Worm (Caenorhabditis elegans): ENCODE measurements around the gene F02D8.4.
A peak's percentile ranks its signal among the peaks of the same experiment; 100 is the strongest.
"Not testable (repeated sequence)": the region's sequence is repeated elsewhere in the genome, so short reads cannot be mapped to it uniquely, and the experiment has no call there.

The F02D8.4 gene

DNA sequence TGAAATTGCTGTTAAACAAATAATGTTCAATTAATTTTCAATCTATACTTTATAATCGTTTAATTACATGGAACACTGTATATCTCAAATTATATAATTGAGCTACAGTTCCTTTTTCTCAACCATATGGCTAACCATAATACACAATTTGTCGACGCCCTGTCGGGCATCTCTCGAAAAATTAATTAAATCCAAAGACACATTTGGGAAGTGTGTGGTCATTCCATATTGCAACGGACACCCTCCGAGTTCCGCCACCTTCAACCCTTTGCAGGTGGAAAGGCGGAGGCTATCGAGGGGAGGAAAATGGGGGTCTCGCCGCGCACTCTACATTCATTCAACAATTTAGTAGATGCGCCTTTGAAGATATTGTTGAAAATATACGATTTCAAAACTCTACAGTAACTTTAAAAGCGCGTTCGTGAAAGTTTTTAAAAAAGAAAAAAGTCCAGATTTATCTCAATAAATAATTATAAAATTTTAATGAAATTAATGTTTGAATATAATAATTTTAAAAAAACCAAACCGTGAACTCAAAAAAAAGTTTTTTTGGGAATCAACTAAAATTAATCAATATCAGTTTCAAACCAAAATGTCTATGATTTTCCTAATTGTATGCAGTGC, 44.3 kb downstream of the F02D8.4 start, which contains the start of gene F14H8.8:
TSS of gene F14H8.8 (plus strand) at position 574 of the 624 bp plus-strand sequence.
- no peak for TF ChIP-seq dmd-6 (GFP tag; IDR thresholded peaks at IDR 0.05)
- peak; percentile 60 for TF ChIP-seq lin-38 (GFP tag; IDR thresholded peaks at IDR 0.05)
- TF ChIP-seq daf-19 (GFP tag; conservative IDR thresholded peaks at IDR 0.05) = no peak
- peak; percentile 80 for TF ChIP-seq F49E8.2 (tag; optimal IDR thresholded peaks at IDR 0.05; ENCODE audit: borderline replicate concordance)
- TF ChIP-seq nhr-6 (tag; optimal IDR thresholded peaks at IDR 0.05) = peak; percentile 41
- TF ChIP-seq egl-43 (GFP tag; IDR thresholded peaks at IDR 0.05) = 0 out of 2 replicates have a peak, but pooled peaks have one; percentile 39
- peak; percentile 36 for TF ChIP-seq unc-130 (GFP tag; optimal IDR thresholded peaks at IDR 0.05)
- no peak for TF ChIP-seq mxl-3 (GFP tag; optimal IDR thresholded peaks at IDR 0.05)
- TF ChIP-seq duxl-1 (tag; optimal IDR thresholded peaks at IDR 0.05; ENCODE audit: poor library complexity) = peak; percentile 9
- TF ChIP-seq Y48G9A.11 (GFP tag; IDR thresholded peaks at IDR 0.05) = peak; percentile 49; the same call in 1 of the 2 replicates
- no peak for TF ChIP-seq lin-39 (tag; optimal IDR thresholded peaks at IDR 0.05)
- peak; percentile 77 for TF ChIP-seq snpc-4 (tag; optimal IDR thresholded peaks at IDR 0.05)
- TF ChIP-seq T26A8.4 (GFP tag; IDR thresholded peaks at IDR 0.05) = peak; percentile 63; the same call in 1 of the 2 replicates
- TF ChIP-seq arid-1 (GFP tag; conservative IDR thresholded peaks at IDR 0.05) = peak; percentile 31; the same call in 1 of the 2 replicates
- TF ChIP-seq snpc-1.2 (GFP tag; IDR thresholded peaks at IDR 0.05) = peak; percentile 77

DNA sequence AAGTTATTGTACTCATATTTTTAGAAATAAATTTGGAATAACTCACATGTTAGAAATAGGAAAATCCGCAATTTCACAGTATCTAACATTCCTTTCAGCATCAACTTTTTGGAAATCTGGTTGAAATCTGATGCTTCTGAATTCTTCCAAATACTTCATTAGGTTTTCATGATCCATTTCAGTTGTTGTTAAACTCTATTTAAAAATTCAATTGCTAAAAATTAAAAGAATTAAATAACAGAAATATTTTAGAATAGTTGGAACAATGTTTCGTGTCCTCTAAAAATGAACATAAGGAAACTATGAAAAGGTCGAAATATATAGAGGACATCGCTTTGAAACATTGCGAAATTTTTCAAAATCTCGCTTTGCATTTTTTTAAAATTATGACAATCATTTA, 46.7 kb downstream of the F02D8.4 start, which contains the start of gene cng-1:
TSS of gene cng-1 (minus strand) at position 101 of the 400 bp plus-strand sequence.
- not testable (repeated sequence) for TF ChIP-seq unc-62 (GFP tag; optimal IDR thresholded peaks at IDR 0.05 in 1 of 2); unc-62 (tag; optimal IDR thresholded peaks at IDR 0.05); ceh-32 (tag; optimal IDR thresholded peaks at IDR 0.05; ENCODE audit: poor library complexity); attf-4 (tag; optimal IDR thresholded peaks at IDR 0.05)

DNA sequence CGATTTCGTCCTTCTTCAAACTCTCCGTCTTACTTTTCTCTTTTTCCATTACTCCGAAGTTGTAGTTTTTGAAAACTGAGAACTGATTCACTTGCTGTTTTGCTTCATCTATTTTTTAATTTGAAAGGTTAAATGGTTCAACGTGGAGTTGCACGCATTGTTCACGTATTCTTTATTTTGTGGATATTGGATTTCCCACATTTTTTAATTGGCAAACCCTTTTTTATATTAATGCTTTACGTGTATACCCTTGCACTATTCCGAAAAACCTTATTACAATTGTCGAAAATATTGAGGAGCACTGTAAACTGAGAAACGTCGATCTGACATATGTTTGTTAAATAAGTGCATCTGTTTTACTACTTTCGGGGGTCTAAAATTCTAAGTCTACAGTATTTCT, 52.1 kb downstream of the F02D8.4 start, which contains the start of gene melo-3:
TSS of gene melo-3 (minus strand) at position 101 of the 400 bp plus-strand sequence.
- TF ChIP-seq unc-39, zag-1, nhr-102 (tag; optimal IDR thresholded peaks at IDR 0.05): not testable (repeated sequence)
